Fruit fly (Drosophila melanogaster) whole organism, embryonic: ENCODE results near the gene CG34134.

Experiments
- Atf3 ChIP-seq: fragments of 200-800 bp; sonication (Bioruptor generic); optimal IDR thresholded peaks from 3 replicates; lab custom pipeline; 2016; ENCODE audit warnings: missing biosample characterization, missing genetic modification characterization
- B-H1 ChIP-seq: fragments of 200-800 bp; sonication (Bioruptor generic); IDR thresholded peaks from 3 replicates; pipeline ENCODE4 v1.3.6; 2022; ENCODE audit warnings: missing biosample characterization, missing genetic modification characterization
- CG10462 ChIP-seq: fragments of 200-800 bp; sonication (Bioruptor generic); optimal IDR thresholded peaks from 2 replicates; lab custom pipeline; 2016; ENCODE audit warnings: missing biosample characterization, missing genetic modification characterization
- CG11093 ChIP-seq: fragments of 200-800 bp; sonication (Bioruptor generic); IDR thresholded peaks from 3 replicates; pipeline ENCODE4 v1.3.6; 2022; ENCODE audit warnings: missing biosample characterization, missing genetic modification characterization
- CG1233 ChIP-seq: fragments of 200-800 bp; sonication (Bioruptor generic); optimal IDR thresholded peaks from 4 replicates; lab custom pipeline; 2018; ENCODE audit warnings: missing biosample characterization, mild to moderate bottlenecking, missing genetic modification characterization
- CG12744 ChIP-seq: fragments of 200-800 bp; sonication (Bioruptor generic); optimal IDR thresholded peaks from 2 replicates; lab custom pipeline; 2016; ENCODE audit warnings: missing biosample characterization, missing genetic modification characterization
- CG14050 ChIP-seq: fragments of 200-800 bp; sonication (Bioruptor generic); IDR thresholded peaks from 3 replicates; pipeline ENCODE4 v1.3.6; 2022; ENCODE audit warnings: missing biosample characterization, missing genetic modification characterization
- CG14441 ChIP-seq: fragments of 200-800 bp; sonication (Bioruptor generic); IDR thresholded peaks from 2 replicates; pipeline ENCODE4 v1.3.6; 2022; ENCODE audit warnings: missing biosample characterization, missing genetic modification characterization
- CG16863 ChIP-seq: fragments of 200-800 bp; sonication (Bioruptor generic); optimal IDR thresholded peaks from 3 replicates; lab custom pipeline; 2016; ENCODE audit warnings: missing biosample characterization, missing genetic modification characterization
- CG17328 ChIP-seq: fragments of 200-800 bp; sonication (Bioruptor generic); IDR thresholded peaks from 2 replicates; pipeline ENCODE4 v1.3.6; 2022; ENCODE audit warnings: missing biosample characterization, missing genetic modification characterization
- CG17385 ChIP-seq: fragments of 200-800 bp; sonication (Bioruptor generic); optimal IDR thresholded peaks from 3 replicates; lab custom pipeline; 2018; ENCODE audit warnings: missing biosample characterization, mild to moderate bottlenecking, missing genetic modification characterization
- CG1832 ChIP-seq: fragments of 200-800 bp; sonication (Bioruptor generic); optimal IDR thresholded peaks from 2 replicates; lab custom pipeline; 2017; ENCODE audit warnings: missing biosample characterization, mild to moderate bottlenecking, missing genetic modification characterization, inconsistent platforms
- CG18764 ChIP-seq: fragments of 200-800 bp; sonication (Bioruptor generic); optimal IDR thresholded peaks from 3 replicates; lab custom pipeline; 2016; ENCODE audit warnings: missing biosample characterization, missing genetic modification characterization
- CG3163 ChIP-seq: fragments of 200-800 bp; sonication (Bioruptor generic); optimal IDR thresholded peaks from 3 replicates; lab custom pipeline; 2016; ENCODE audit warnings: missing biosample characterization, missing genetic modification characterization
- CG32767 ChIP-seq: fragments of 200-800 bp; sonication (Bioruptor generic); IDR thresholded peaks from 2 replicates; pipeline ENCODE4 v1.3.6; 2022; ENCODE audit warnings: missing biosample characterization, missing genetic modification characterization
- CG33213 ChIP-seq: fragments of 200-800 bp; sonication (Bioruptor generic); optimal IDR thresholded peaks from 3 replicates; lab custom pipeline; 2016; ENCODE audit warnings: missing biosample characterization, missing genetic modification characterization
- CG3838 ChIP-seq: fragments of 200-800 bp; sonication (Bioruptor generic); optimal IDR thresholded peaks from 3 replicates; lab custom pipeline; 2016; ENCODE audit warnings: missing biosample characterization, missing genetic modification characterization
- CG3995 ChIP-seq: fragments of 200-800 bp; sonication (Bioruptor generic); optimal IDR thresholded peaks from 3 replicates; lab custom pipeline; 2016; ENCODE audit warnings: missing biosample characterization, missing genetic modification characterization
- CG6175 ChIP-seq: fragments of 200-800 bp; sonication (Bioruptor generic); IDR thresholded peaks from 3 replicates; pipeline ENCODE4 v1.3.6; 2022; ENCODE audit warnings: missing biosample characterization, missing genetic modification characterization
- CG7372 ChIP-seq: fragments of 200-800 bp; sonication (Bioruptor generic); IDR thresholded peaks from 2 replicates; pipeline ENCODE4 v1.3.6; 2022; ENCODE audit warnings: missing biosample characterization, missing genetic modification characterization
- D ChIP-seq, 2 experiments: fragments of 200-800 bp in 1 of 2; fragments of >200 bp in 1 of 2; sonication (Bioruptor generic) in 1 of 2; optimal IDR thresholded peaks; 2 replicates in 1 of 2; 3 replicates in 1 of 2; lab custom pipeline; 2017; ENCODE audit warnings: mild to moderate bottlenecking in 1 of 2, missing biosample characterization in 1 of 2, missing genetic modification characterization in 1 of 2, missing genetic modification reagents in 1 of 2
- Dek ChIP-seq: fragments of 200-800 bp; sonication (Bioruptor generic); optimal IDR thresholded peaks from 3 replicates; lab custom pipeline; 2019; ENCODE audit warnings: missing biosample characterization, mild to moderate bottlenecking, missing genetic modification characterization, moderate library complexity
- Dp ChIP-seq: fragments of 200-800 bp; sonication (Bioruptor generic); optimal IDR thresholded peaks from 2 replicates; lab custom pipeline; 2018; ENCODE audit warnings: missing biosample characterization, mild to moderate bottlenecking, missing genetic modification characterization, moderate library complexity
- Fer3 ChIP-seq: fragments of 200-800 bp; sonication (Bioruptor generic); optimal IDR thresholded peaks from 2 replicates; lab custom pipeline; 2018; ENCODE audit warnings: missing biosample characterization, mild to moderate bottlenecking, missing genetic modification characterization, moderate library complexity
- H15 ChIP-seq: fragments of 200-800 bp; sonication (Bioruptor generic); IDR thresholded peaks from 3 replicates; pipeline ENCODE4 v1.3.6; 2022; ENCODE audit warnings: missing biosample characterization, missing genetic modification characterization
- HmgZ ChIP-seq: fragments of 200-800 bp; sonication (Bioruptor generic); optimal IDR thresholded peaks from 2 replicates; lab custom pipeline; 2018; ENCODE audit warnings: missing biosample characterization, mild to moderate bottlenecking, missing genetic modification characterization
- Hmx ChIP-seq: fragments of 200-800 bp; sonication (Bioruptor generic); optimal IDR thresholded peaks from 2 replicates; lab custom pipeline; 2016; ENCODE audit warnings: missing biosample characterization, missing genetic modification characterization
- Kr ChIP-seq: fragments of 200-800 bp; sonication (Bioruptor generic); optimal IDR thresholded peaks from 2 replicates; lab custom pipeline; 2017; ENCODE audit warnings: missing biosample characterization, mild to moderate bottlenecking, missing genetic modification characterization
- NC2α ChIP-seq: fragments of 200-800 bp; sonication (Bioruptor generic); optimal IDR thresholded peaks from 2 replicates; lab custom pipeline; 2016; ENCODE audit warnings: missing biosample characterization, missing genetic modification characterization
- NK7.1 ChIP-seq: fragments of 200-800 bp; sonication (Bioruptor generic); optimal IDR thresholded peaks from 3 replicates; lab custom pipeline; 2016; ENCODE audit warnings: missing biosample characterization, missing genetic modification characterization
- Ptx1 ChIP-seq: fragments of 200-800 bp; sonication (Bioruptor generic); IDR thresholded peaks from 2 replicates; pipeline ENCODE4 v1.3.6; 2022; ENCODE audit warnings: missing biosample characterization, missing genetic modification characterization
- Sry-β ChIP-seq: fragments of 200-800 bp; sonication (Bioruptor generic); optimal IDR thresholded peaks from 2 replicates; lab custom pipeline; 2018; ENCODE audit warnings: missing biosample characterization, mild to moderate bottlenecking, missing genetic modification characterization, moderate library complexity
- cad ChIP-seq: fragments of >200 bp; optimal IDR thresholded peaks from 2 replicates; lab custom pipeline; 2017; ENCODE audit warnings: missing biosample characterization, missing genetic modification characterization
- chm ChIP-seq: fragments of 200-800 bp; sonication (Bioruptor generic); IDR thresholded peaks from 2 replicates; pipeline ENCODE4 v1.3.6; 2022; ENCODE audit warnings: missing biosample characterization, missing genetic modification characterization
- disco-r ChIP-seq: fragments of 200-800 bp; sonication (Bioruptor generic); optimal IDR thresholded peaks from 2 replicates; lab custom pipeline; 2016; ENCODE audit warnings: missing biosample characterization, missing genetic modification characterization
- gsb-n ChIP-seq: fragments of 200-800 bp; sonication (Bioruptor generic); optimal IDR thresholded peaks from 3 replicates; lab custom pipeline; 2018; ENCODE audit warnings: missing biosample characterization, mild to moderate bottlenecking, missing genetic modification characterization
- gt ChIP-seq: fragments of 200-800 bp; sonication (Bioruptor generic); IDR thresholded peaks from 2 replicates; pipeline ENCODE4 v1.3.6; 2022; ENCODE audit warnings: missing biosample characterization, missing genetic modification characterization
- ind ChIP-seq: fragments of 200-800 bp; sonication (Bioruptor generic); optimal IDR thresholded peaks from 3 replicates; lab custom pipeline; 2016; ENCODE audit warnings: missing biosample characterization, missing genetic modification characterization
- jigr1 ChIP-seq: fragments of 200-800 bp; sonication (Bioruptor generic); IDR thresholded peaks from 3 replicates; pipeline ENCODE4 v1.3.6; 2022; ENCODE audit warnings: missing biosample characterization, missing genetic modification characterization
- kah ChIP-seq: fragments of 200-800 bp; sonication (Bioruptor generic); optimal IDR thresholded peaks from 2 replicates; lab custom pipeline; 2018; ENCODE audit warnings: missing biosample characterization, mild to moderate bottlenecking, missing genetic modification characterization
- lbe ChIP-seq: fragments of 200-800 bp; sonication (Bioruptor generic); optimal IDR thresholded peaks from 2 replicates; lab custom pipeline; 2016; ENCODE audit warnings: missing biosample characterization, mild to moderate bottlenecking, missing genetic modification characterization
- lmd ChIP-seq: fragments of 200-800 bp; sonication (Bioruptor generic); IDR thresholded peaks from 2 replicates; pipeline ENCODE4 v1.3.6; 2022; ENCODE audit warnings: missing biosample characterization, missing genetic modification characterization
- pros ChIP-seq: fragments of 200-800 bp; sonication (Bioruptor generic); optimal IDR thresholded peaks from 3 replicates; lab custom pipeline; 2019; ENCODE audit warnings: missing biosample characterization, mild to moderate bottlenecking, missing genetic modification characterization, moderate library complexity
- pum ChIP-seq: fragments of 200-800 bp; sonication (Bioruptor generic); optimal IDR thresholded peaks from 2 replicates; lab custom pipeline; 2016; ENCODE audit warnings: missing biosample characterization, missing genetic modification characterization
- pzg ChIP-seq: fragments of 200-800 bp; sonication (Bioruptor generic); optimal IDR thresholded peaks from 3 replicates; lab custom pipeline; 2018; ENCODE audit warnings: missing biosample characterization, mild to moderate bottlenecking, missing genetic modification characterization, moderate library complexity
- ranshi ChIP-seq: fragments of 200-800 bp; sonication (Bioruptor generic); IDR thresholded peaks from 2 replicates; pipeline ENCODE4 v1.3.6; 2022; ENCODE audit warnings: missing biosample characterization, missing genetic modification characterization
- slbo ChIP-seq: fragments of 200-800 bp; sonication (Bioruptor generic); IDR thresholded peaks from 2 replicates; pipeline ENCODE4 v1.3.6; 2022; ENCODE audit warnings: missing biosample characterization, missing genetic modification characterization
- toy ChIP-seq: fragments of 200-800 bp; sonication (Bioruptor generic); IDR thresholded peaks from 2 replicates; pipeline ENCODE4 v1.3.6; 2022; ENCODE audit warnings: missing biosample characterization, missing genetic modification characterization
- trem ChIP-seq: fragments of 200-800 bp; optimal IDR thresholded peaks from 3 replicates; lab custom pipeline; 2019; ENCODE audit warnings: missing biosample characterization, mild to moderate bottlenecking, missing genetic modification characterization, moderate library complexity
- tup ChIP-seq: fragments of 200-800 bp; sonication (Bioruptor generic); optimal IDR thresholded peaks from 2 replicates; lab custom pipeline; 2016; ENCODE audit warnings: missing biosample characterization, mild to moderate bottlenecking, missing genetic modification characterization, moderate library complexity
- unc-4 ChIP-seq: fragments of 200-800 bp; sonication (Bioruptor generic); IDR thresholded peaks from 2 replicates; pipeline ENCODE4 v1.3.6; 2022; ENCODE audit warnings: missing biosample characterization, missing genetic modification characterization; ENCODE audit not compliant: partially characterized antibody

CG34134 gene

DNA sequence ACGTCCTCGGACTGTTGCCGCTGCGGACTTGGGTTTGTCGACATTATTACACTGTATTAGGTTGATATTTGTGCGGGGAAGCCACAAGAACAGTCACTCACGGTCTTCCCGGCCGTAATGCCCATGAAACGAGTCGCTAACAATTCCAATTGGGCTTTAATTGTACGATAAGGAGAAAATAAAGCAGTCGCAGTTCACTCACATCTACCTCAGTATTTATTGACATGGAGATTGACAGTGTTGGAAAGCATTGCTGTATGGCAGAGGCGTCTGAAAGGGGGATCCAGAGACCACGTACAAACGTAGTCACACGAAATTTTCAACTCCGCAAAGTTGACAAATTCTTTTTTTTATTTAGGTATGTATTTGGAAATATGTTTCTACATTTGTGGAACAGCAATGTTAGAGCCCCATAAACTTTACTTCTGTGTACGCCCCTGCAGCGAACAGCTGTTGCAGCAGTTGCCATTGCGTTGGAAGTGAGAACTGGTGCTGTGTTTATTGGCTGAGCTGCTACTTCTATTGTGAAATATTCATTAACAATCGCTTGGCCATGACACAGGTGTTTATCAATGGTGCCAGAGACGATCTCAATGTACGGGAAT is 22.2 kb upstream of the CG34134 start, which contains the start of the genes CG8372 and CG8360 (continued):
- TF ChIP-seq CG1233, result peak; percentile 98
- peak; percentile 99 for TF ChIP-seq slbo (GFP tag; lab: Robert Waterston, UW)
- peak; percentile 99 for TF ChIP-seq pum (GFP tag; lab: Kevin White, UChicago)
- peak; percentile 97 for TF ChIP-seq jigr1 (GFP tag; lab: Robert Waterston, UW)
- peak; percentile 99 for TF ChIP-seq ind (GFP tag; lab: Kevin White, UChicago)
- TF ChIP-seq CG17385, result peak; percentile 97
- peak; percentile 99 for TF ChIP-seq lmd (GFP tag; lab: Robert Waterston, UW)
- peak; percentile 45 for TF ChIP-seq Dp (GFP tag; lab: Kevin White, UChicago)
- TF ChIP-seq disco-r, result peak; percentile 98
- TF ChIP-seq CG11093, result peak; percentile 99
- TF ChIP-seq Kr (GFP tag; lab: Kevin White, UChicago), result peak; percentile 18
- peak; percentile 99 for TF ChIP-seq CG17328 (GFP tag; lab: Robert Waterston, UW)
- TF ChIP-seq toy, result peak; percentile 96
- peak; percentile 94 for TF ChIP-seq CG3163 (GFP tag; lab: Kevin White, UChicago)
- peak; percentile 98 for TF ChIP-seq CG18764
- peak; percentile 95 for TF ChIP-seq gsb-n (tag; lab: Kevin White, UChicago)
- TF ChIP-seq gt (GFP tag; lab: Robert Waterston, UW), result peak; percentile 97
- TF ChIP-seq cad (GFP tag; lab: Kevin White, UChicago), result peak; percentile 39
- peak; percentile 96 for TF ChIP-seq trem (tag; lab: Kevin White, UChicago)
- TF ChIP-seq CG14050 (GFP tag; lab: Robert Waterston, UW), result peak; percentile 99
- peak; percentile 97 for TF ChIP-seq CG3838 (GFP tag; lab: Kevin White, UChicago)
- peak; percentile 99 for TF ChIP-seq tup (GFP tag; lab: Kevin White, UChicago)
- TF ChIP-seq Sry-β (GFP tag; lab: Kevin White, UChicago), result peak; percentile 72
- TF ChIP-seq CG10462 (GFP tag; lab: Kevin White, UChicago), result peak; percentile 99
- peak; percentile 99 for TF ChIP-seq B-H1 (GFP tag; lab: Robert Waterston, UW)
- TF ChIP-seq Hmx (GFP tag; lab: Kevin White, UChicago), result peak; percentile 97
- peak; percentile 93 for TF ChIP-seq kah (GFP tag; lab: Kevin White, UChicago)
- TF ChIP-seq NK7.1 (GFP tag; lab: Kevin White, UChicago), result peak; percentile 98
- peak; percentile 99 for TF ChIP-seq lbe (GFP tag; lab: Kevin White, UChicago)
- TF ChIP-seq CG14441 (GFP tag; lab: Robert Waterston, UW), result peak; percentile 99
- peak; percentile 98 for TF ChIP-seq CG6175 (GFP tag; lab: Robert Waterston, UW)
- peak; percentile 99 for TF ChIP-seq HmgZ (tag; lab: Kevin White, UChicago)
- TF ChIP-seq Atf3 (GFP tag; lab: Kevin White, UChicago), result peak; percentile 99
- peak; percentile 99 for TF ChIP-seq H15 (GFP tag; lab: Robert Waterston, UW)
- TF ChIP-seq CG32767 (GFP tag; lab: Robert Waterston, UW), result peak; percentile 98
- no peak for TF ChIP-seq CG1832 (GFP tag; lab: Kevin White, UChicago)
- TF ChIP-seq pzg (GFP tag; lab: Kevin White, UChicago), result peak; percentile 74
- TF ChIP-seq pros (GFP tag; lab: Kevin White, UChicago), result peak; percentile 65
- TF ChIP-seq ranshi (GFP tag; lab: Robert Waterston, UW), result peak; percentile 99
- peak; percentile 100 for TF ChIP-seq Ptx1 (GFP tag; lab: Robert Waterston, UW)
- TF ChIP-seq unc-4 (GFP tag; lab: Robert Waterston, UW), result peak; percentile 48; the same call in 1 of the 2 replicates
- no peak for TF ChIP-seq D (optimal IDR thresholded peaks at IDR 0.05; lab: Kevin White, UChicago)
- peak; percentile 98 for TF ChIP-seq D (GFP tag; optimal IDR thresholded peaks at IDR 0.05; lab: Kevin White, UChicago)
- TF ChIP-seq NC2α (GFP tag; lab: Kevin White, UChicago), result peak; percentile 97
- peak; percentile 98 for TF ChIP-seq Fer3 (tag; lab: Kevin White, UChicago)
- TF ChIP-seq Dek, result peak; percentile 98
- peak; percentile 99 for TF ChIP-seq CG33213 (GFP tag; lab: Kevin White, UChicago)
- TF ChIP-seq CG7372 (GFP tag; lab: Robert Waterston, UW), result peak; percentile 99
- peak; percentile 99 for TF ChIP-seq chm (GFP tag; lab: Robert Waterston, UW)
- TF ChIP-seq CG12744, result peak; percentile 97
- peak; percentile 93 for TF ChIP-seq CG3995 (GFP tag; lab: Kevin White, UChicago)
- peak; percentile 99 for TF ChIP-seq CG16863 (GFP tag; lab: Kevin White, UChicago)
